Worm (Caenorhabditis elegans) whole organism, L1 larva: ENCODE results near the gene C29A12.6.

ENCODE experiments used
- C04F5.9 ChIP-seq: sonication (generic microtip); optimal IDR thresholded peaks from 2 replicates; lab custom pipeline; 2016; ENCODE audit warnings: missing genetic modification characterization, missing compliant biosample characterization
- C34B4.2 ChIP-seq: sonication (generic microtip); optimal IDR thresholded peaks from 2 replicates; lab custom pipeline; 2017; ENCODE audit warnings: mild to moderate bottlenecking, missing genetic modification characterization, missing compliant biosample characterization
- Y116A8C.19 ChIP-seq: sonication (generic microtip); optimal IDR thresholded peaks from 2 replicates; lab custom pipeline; 2016; ENCODE audit warnings: missing compliant biosample characterization, missing genetic modification characterization, borderline replicate concordance
- alr-1 ChIP-seq: fragments of 200-800 bp; sonication (Bioruptor generic); optimal IDR thresholded peaks from 2 replicates; lab custom pipeline; 2018; ENCODE audit warnings: borderline replicate concordance, mild to moderate bottlenecking, missing genetic modification characterization, missing compliant biosample characterization
- ama-1 ChIP-seq: fragments of 150-350 bp; optimal IDR thresholded peaks from 2 replicates; lab custom pipeline; 2014
- ceh-8 ChIP-seq: fragments of 200-800 bp; sonication (Bioruptor generic); optimal IDR thresholded peaks from 2 replicates; lab custom pipeline; 2018; ENCODE audit warnings: mild to moderate bottlenecking, missing genetic modification characterization, moderate library complexity, missing compliant biosample characterization
- ceh-88 ChIP-seq: fragments of 200-800 bp; sonication (Bioruptor generic); IDR thresholded peaks from 2 replicates; pipeline ENCODE4 v1.3.6; 2022; ENCODE audit warnings: missing genetic modification characterization, missing compliant biosample characterization
- ces-1 ChIP-seq: fragments of 150-350 bp; optimal IDR thresholded peaks from 2 replicates; lab custom pipeline; 2014; ENCODE audit warnings: missing biosample characterization, missing genetic modification reagents, missing genetic modification characterization
- dpl-1 ChIP-seq, 3 experiments: fragments of 150-350 bp in 2 of 3; sonication (generic microtip) in 1 of 3; optimal IDR thresholded peaks; 2 replicates each; lab custom pipeline; 2014 to 2017; ENCODE audit warnings: missing biosample characterization in 3 of 3, missing genetic modification characterization in 3 of 3, missing genetic modification reagents in 3 of 3
- dsc-1 ChIP-seq: sonication (generic microtip); optimal IDR thresholded peaks from 2 replicates; lab custom pipeline; 2016; ENCODE audit warnings: mild to moderate bottlenecking, missing genetic modification characterization, missing compliant biosample characterization
- efl-1 ChIP-seq, 4 experiments: fragments of 150-350 bp; optimal IDR thresholded peaks in 3 of 4; peaks in 1 of 4; 1 replicate in 1 of 4; 2 replicates in 3 of 4; lab custom pipeline; 2014; ENCODE audit warnings: missing biosample characterization in 2 of 4, missing genetic modification characterization in 2 of 4, missing genetic modification reagents in 2 of 4
- efl-3 ChIP-seq: fragments of 200-800 bp; sonication (Bioruptor generic); optimal IDR thresholded peaks from 2 replicates; lab custom pipeline; 2018; ENCODE audit warnings: mild to moderate bottlenecking, missing genetic modification characterization, missing compliant biosample characterization
- egl-13 ChIP-seq: sonication (generic microtip); optimal IDR thresholded peaks from 2 replicates; lab custom pipeline; 2016; ENCODE audit warnings: missing genotype, missing genetic modification reagents, missing genetic modification characterization, missing compliant biosample characterization
- egl-27 ChIP-seq, 2 experiments: fragments of 150-350 bp in 1 of 2; sonication (generic microtip); optimal IDR thresholded peaks; 3 replicates each; lab custom pipeline; 2017 to 2018; ENCODE audit warnings: missing biosample characterization in 2 of 2, missing genetic modification characterization in 2 of 2, missing genetic modification reagents in 2 of 2
- elt-2 ChIP-seq: sonication (generic microtip); optimal IDR thresholded peaks from 2 replicates; lab custom pipeline; 2016; ENCODE audit warnings: missing genetic modification characterization, mild to moderate bottlenecking, inconsistent platforms, missing compliant biosample characterization, missing genetic modification reagents
- elt-3 ChIP-seq, 6 experiments: fragments of 150-350 bp in 1 of 6; sonication (generic microtip); optimal IDR thresholded peaks; 2 replicates each; lab custom pipeline; 2017 to 2018; ENCODE audit warnings: missing biosample characterization in 6 of 6, missing genetic modification characterization in 6 of 6, inconsistent platforms in 1 of 6
- fkh-8 ChIP-seq: sonication (generic microtip); optimal IDR thresholded peaks from 2 replicates; lab custom pipeline; 2016; ENCODE audit warnings: mild to moderate bottlenecking, missing genetic modification characterization, missing compliant biosample characterization
- fos-1 ChIP-seq: fragments of 150-350 bp; optimal IDR thresholded peaks from 2 replicates; lab custom pipeline; 2014; ENCODE audit warnings: missing biosample characterization, missing genetic modification characterization
- hlh-4 ChIP-seq: sonication (generic microtip); optimal IDR thresholded peaks from 2 replicates; lab custom pipeline; 2016; ENCODE audit warnings: mild to moderate bottlenecking, missing genetic modification characterization, missing compliant biosample characterization
- hpl-2 ChIP-seq: fragments of 150-350 bp; optimal IDR thresholded peaks from 2 replicates; lab custom pipeline; 2014; ENCODE audit warnings: missing biosample characterization, missing genetic modification reagents, missing genetic modification characterization
- isw-1 ChIP-seq: fragments of 200-800 bp; sonication (Bioruptor generic); IDR thresholded peaks from 2 replicates; pipeline ENCODE4 v1.3.6; 2022; ENCODE audit warnings: missing genetic modification characterization, missing compliant biosample characterization
- lin-13 ChIP-seq: fragments of 150-350 bp; optimal IDR thresholded peaks from 2 replicates; lab custom pipeline; 2014; ENCODE audit warnings: missing biosample characterization, missing genetic modification reagents, missing genetic modification characterization
- lin-14 ChIP-seq: fragments of 200-800 bp; sonication (Bioruptor generic); optimal IDR thresholded peaks from 2 replicates; lab custom pipeline; 2018; ENCODE audit warnings: mild to moderate bottlenecking, missing genetic modification characterization, moderate library complexity, missing compliant biosample characterization
- lir-3 ChIP-seq: sonication (generic microtip); optimal IDR thresholded peaks from 2 replicates; lab custom pipeline; 2016; ENCODE audit warnings: mild to moderate bottlenecking, missing genetic modification characterization, moderate library complexity, missing compliant biosample characterization; ENCODE audit not compliant: poor library complexity
- mdl-1 ChIP-seq, 2 experiments: fragments of 150-350 bp; optimal IDR thresholded peaks; 2 replicates each; lab custom pipeline; 2014 to 2017; ENCODE audit warnings: missing biosample characterization in 2 of 2, missing genetic modification characterization in 2 of 2, inconsistent platforms in 1 of 2
- mef-2 ChIP-seq: fragments of 150-350 bp; optimal IDR thresholded peaks from 2 replicates; lab custom pipeline; 2014; ENCODE audit warnings: missing biosample characterization, missing genetic modification characterization
- mep-1 ChIP-seq: fragments of 150-350 bp; optimal IDR thresholded peaks from 2 replicates; lab custom pipeline; 2014; ENCODE audit warnings: missing biosample characterization, missing genetic modification characterization
- nhr-11 ChIP-seq: fragments of 150-350 bp; optimal IDR thresholded peaks from 2 replicates; lab custom pipeline; 2014; ENCODE audit warnings: missing biosample characterization, missing genetic modification characterization
- nhr-19 ChIP-seq: fragments of 200-800 bp; sonication (Bioruptor generic); conservative IDR thresholded peaks from 2 replicates; pipeline ENCODE4 v1.3.6; 2022; ENCODE audit warnings: missing genetic modification characterization, missing compliant biosample characterization
- nhr-20 ChIP-seq: sonication (generic microtip); optimal IDR thresholded peaks from 2 replicates; lab custom pipeline; 2016; ENCODE audit warnings: mild to moderate bottlenecking, missing genetic modification characterization, missing compliant biosample characterization
- nhr-237 ChIP-seq: fragments of 150-350 bp; optimal IDR thresholded peaks from 2 replicates; lab custom pipeline; 2014; ENCODE audit warnings: missing biosample characterization, missing genetic modification characterization
- nhr-28 ChIP-seq: fragments of 150-350 bp; optimal IDR thresholded peaks from 2 replicates; lab custom pipeline; 2014; ENCODE audit warnings: missing biosample characterization, missing genetic modification characterization
- nhr-47 ChIP-seq: sonication (generic microtip); optimal IDR thresholded peaks from 2 replicates; lab custom pipeline; 2016; ENCODE audit warnings: mild to moderate bottlenecking, missing genetic modification characterization, moderate library complexity, missing compliant biosample characterization
- nhr-76 ChIP-seq: sonication (generic microtip); optimal IDR thresholded peaks from 2 replicates; lab custom pipeline; 2017; ENCODE audit warnings: missing biosample characterization, missing genetic modification characterization
- nhr-84 ChIP-seq: sonication (generic microtip); optimal IDR thresholded peaks from 2 replicates; lab custom pipeline; 2017; ENCODE audit warnings: missing biosample characterization, missing genetic modification characterization
- pag-3 ChIP-seq: sonication (generic microtip); optimal IDR thresholded peaks from 2 replicates; lab custom pipeline; 2017; ENCODE audit warnings: missing genetic modification characterization, mild to moderate bottlenecking, missing compliant biosample characterization, antibody characterized with exemption, borderline replicate concordance; ENCODE audit not compliant: insufficient read depth
- pqm-1 ChIP-seq: sonication (generic microtip); optimal IDR thresholded peaks from 3 replicates; lab custom pipeline; 2017; ENCODE audit warnings: missing biosample characterization, missing genetic modification characterization
- rnt-1 ChIP-seq: sonication (generic microtip); optimal IDR thresholded peaks from 2 replicates; lab custom pipeline; 2016; ENCODE audit warnings: mild to moderate bottlenecking, missing genetic modification characterization, moderate library complexity, missing compliant biosample characterization
- skn-1 ChIP-seq: fragments of 150-350 bp; optimal IDR thresholded peaks from 2 replicates; lab custom pipeline; 2014; ENCODE audit warnings: missing biosample characterization, missing genetic modification characterization
- snpc-4 ChIP-seq: fragments of 150-350 bp; optimal IDR thresholded peaks from 2 replicates; lab custom pipeline; 2014; ENCODE audit warnings: missing biosample characterization, missing genetic modification characterization
- sup-37 ChIP-seq: fragments of 200-800 bp; sonication (Bioruptor generic); optimal IDR thresholded peaks from 2 replicates; lab custom pipeline; 2018; ENCODE audit warnings: mild to moderate bottlenecking, missing genetic modification characterization, missing compliant biosample characterization
- tlp-1 ChIP-seq: fragments of 150-350 bp; optimal IDR thresholded peaks from 2 replicates; lab custom pipeline; 2014; ENCODE audit warnings: missing biosample characterization, missing genetic modification characterization
- unc-130 ChIP-seq: fragments of 150-350 bp; optimal IDR thresholded peaks from 2 replicates; lab custom pipeline; 2017; ENCODE audit warnings: missing biosample characterization, missing genetic modification characterization, inconsistent platforms
- unc-86 ChIP-seq: sonication (generic microtip); optimal IDR thresholded peaks from 2 replicates; lab custom pipeline; 2016; ENCODE audit warnings: missing genetic modification characterization, missing compliant biosample characterization
- unc-98 ChIP-seq: fragments of 200-800 bp; sonication (Bioruptor generic); IDR thresholded peaks from 2 replicates; pipeline ENCODE4 v1.3.6; 2022; ENCODE audit warnings: missing genetic modification characterization, missing compliant biosample characterization
- vab-15 ChIP-seq: sonication (generic microtip); optimal IDR thresholded peaks from 2 replicates; lab custom pipeline; 2017; ENCODE audit warnings: missing genotype, mild to moderate bottlenecking, missing genetic modification characterization, missing compliant biosample characterization
- zag-1 ChIP-seq: fragments of 150-350 bp; optimal IDR thresholded peaks from 2 replicates; lab custom pipeline; 2014; ENCODE audit warnings: missing biosample characterization, missing genetic modification characterization
- ztf-11 ChIP-seq, 2 experiments: sonication (generic microtip); optimal IDR thresholded peaks; 2 replicates each; lab custom pipeline; 2016 to 2017; ENCODE audit warnings: missing genetic modification characterization in 2 of 2, missing biosample characterization in 1 of 2, missing compliant biosample characterization in 1 of 2
- ztf-4 ChIP-seq: fragments of 150-350 bp; optimal IDR thresholded peaks from 2 replicates; lab custom pipeline; 2014; ENCODE audit warnings: missing biosample characterization, missing genetic modification characterization

The C29A12.6 gene

DNA sequence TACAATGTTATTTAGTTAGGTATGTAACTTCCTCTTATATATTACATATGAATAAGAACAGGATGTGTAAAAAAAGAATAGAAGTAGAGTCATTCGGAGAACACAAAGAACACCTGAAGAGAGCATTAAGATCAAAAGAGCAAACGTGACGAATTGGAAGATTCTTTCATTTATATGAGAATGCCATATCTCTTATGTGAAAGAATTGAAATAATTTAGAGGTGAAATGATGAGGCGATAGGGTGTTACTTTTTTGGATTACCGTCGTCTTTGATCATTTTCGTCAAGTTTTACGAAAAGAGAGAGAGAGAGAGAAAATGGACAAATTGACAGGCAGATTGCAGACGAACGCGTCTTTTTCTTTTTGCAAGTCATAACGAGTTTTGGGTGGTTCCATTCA lies 29.5 kb downstream of the C29A12.6 start (continued):
- TF ChIP-seq dpl-1 (GFP tag; optimal IDR thresholded peaks at IDR 0.05; lab: Kevin White, UChicago) (no peak), ztf-11 (tag; optimal IDR thresholded peaks at IDR 0.05; lab: Kevin White, UChicago) (no peak), egl-27 (tag; optimal IDR thresholded peaks at IDR 0.05; lab: Kevin White, UChicago) (no peak)

- TF ChIP-seq pag-3 (no peak), isw-1 (GFP tag; lab: Robert Waterston, UW) (no peak), lin-14 (peak; percentile 39), mdl-1 (tag; optimal IDR thresholded peaks at IDR 0.05; lab: Kevin White, UChicago) (peak in 1 of 2 experiments; percentile 32), ztf-11 (tag; optimal IDR thresholded peaks at IDR 0.05; lab: Kevin White, UChicago) (no peak), lir-3 (tag; lab: Kevin White, UChicago) (no peak), nhr-237 (tag; lab: Kevin White, UChicago) (no peak), unc-98 (GFP tag; lab: Robert Waterston, UW) (no peak), rnt-1 (no peak), nhr-28 (no peak), fkh-8 (no peak), elt-2 (tag; lab: Kevin White, UChicago) (peak; percentile 90), efl-3 (GFP tag; lab: Kevin White, UChicago) (no peak), vab-15 (tag; lab: Kevin White, UChicago) (no peak), lin-13 (GFP tag; lab: Kevin White, UChicago) (no peak), hlh-4 (tag; lab: Kevin White, UChicago) (no peak), nhr-19 (GFP tag; lab: Robert Waterston, UW) (no peak), sup-37 (GFP tag; lab: Kevin White, UChicago) (no peak), dsc-1 (tag; lab: Kevin White, UChicago) (no peak), nhr-20 (tag; lab: Kevin White, UChicago) (peak; percentile 51), zag-1 (tag; lab: Kevin White, UChicago) (no peak), snpc-4 (tag; lab: Kevin White, UChicago) (no peak), unc-86 (no peak), alr-1 (tag; lab: Kevin White, UChicago) (no peak), ztf-4 (tag; lab: Kevin White, UChicago) (no peak), ces-1 (GFP tag; lab: Kevin White, UChicago) (no peak), egl-13 (tag; lab: Kevin White, UChicago) (no peak), efl-1 (optimal IDR thresholded peaks at IDR 0.05; lab: Kevin White, UChicago) (no peak), efl-1 (GFP tag; optimal IDR thresholded peaks at IDR 0.05 in 1 of 2; lab: Kevin White, UChicago) (no peak), hpl-2 (GFP tag; lab: Kevin White, UChicago) (no peak), tlp-1 (tag; lab: Kevin White, UChicago) (no peak), skn-1 (no peak), nhr-84 (tag; lab: Kevin White, UChicago) (no peak), ama-1 (lab: Kevin White, UChicago) (no peak), unc-130 (no peak), mep-1 (no peak), ceh-8 (GFP tag; lab: Kevin White, UChicago) (no peak), nhr-47 (no peak), C04F5.9 (tag; lab: Kevin White, UChicago) (no peak), elt-3 (tag; optimal IDR thresholded peaks at IDR 0.05; lab: Kevin White, UChicago) (peak in 1 of 6 experiments; percentile 57), egl-27 (tag; optimal IDR thresholded peaks at IDR 0.05; lab: Kevin White, UChicago) (no peak), nhr-11 (tag; lab: Kevin White, UChicago) (no peak), Y116A8C.19 (tag; lab: Kevin White, UChicago) (no peak), nhr-76 (tag; lab: Kevin White, UChicago) (no peak), mef-2 (tag; lab: Kevin White, UChicago) (no peak), ceh-88 (GFP tag; lab: Robert Waterston, UW) (no peak), C34B4.2 (tag; lab: Kevin White, UChicago) (no peak), fos-1 (tag; lab: Kevin White, UChicago) (peak; percentile 2), pqm-1 (tag; lab: Kevin White, UChicago) (no peak)
Observed at ce11 chrV:10877808-10878600, 31.0 kb downstream of the C29A12.6 start.
